Fruit fly (Drosophila melanogaster) whole organism, embryonic: ENCODE data around the gene Nepl14.

ENCODE experiments used
- Aef1 ChIP-seq: fragments of 200-800 bp; sonication (Bioruptor generic); IDR thresholded peaks from 3 replicates; pipeline ENCODE4 v1.3.6; 2022; ENCODE audit warnings: missing biosample characterization, missing genetic modification characterization
- Awh ChIP-seq: fragments of 200-800 bp; sonication (Bioruptor generic); IDR thresholded peaks from 2 replicates; pipeline ENCODE4, ENCODE4 v1.3.6; 2022; ENCODE audit warnings: missing biosample characterization, missing genetic modification characterization
- CG10274 ChIP-seq: fragments of 200-800 bp; sonication (Bioruptor generic); optimal IDR thresholded peaks from 3 replicates; lab custom pipeline; 2017; ENCODE audit warnings: missing biosample characterization, mild to moderate bottlenecking, missing genetic modification characterization
- CG10366 ChIP-seq: fragments of 200-800 bp; sonication (Bioruptor generic); IDR thresholded peaks from 2 replicates; pipeline ENCODE4 v1.3.6; 2022; ENCODE audit warnings: missing biosample characterization, missing genetic modification characterization
- CG10543 ChIP-seq: fragments of 200-800 bp; sonication (Bioruptor generic); optimal IDR thresholded peaks from 3 replicates; lab custom pipeline; 2017; ENCODE audit warnings: missing biosample characterization, mild to moderate bottlenecking, missing genetic modification characterization, moderate library complexity
- CG11247 ChIP-seq: fragments of 200-800 bp; sonication (Bioruptor generic); IDR thresholded peaks from 2 replicates; pipeline ENCODE4 v1.3.6; 2022; ENCODE audit warnings: missing biosample characterization, missing genetic modification characterization
- CG13296 ChIP-seq: fragments of 200-800 bp; sonication (Bioruptor generic); optimal IDR thresholded peaks from 3 replicates; lab custom pipeline; 2018; ENCODE audit warnings: missing biosample characterization, mild to moderate bottlenecking, missing genetic modification characterization
- CG15479 ChIP-seq: fragments of 200-800 bp; sonication (Bioruptor generic); optimal IDR thresholded peaks from 3 replicates; lab custom pipeline; 2019; ENCODE audit warnings: missing biosample characterization, mild to moderate bottlenecking, missing genetic modification characterization, moderate library complexity
- CG30403 ChIP-seq: fragments of 200-800 bp; sonication (Bioruptor generic); optimal IDR thresholded peaks from 3 replicates; lab custom pipeline; 2016; ENCODE audit warnings: missing biosample characterization, missing genetic modification characterization
- CG30431 ChIP-seq: fragments of 200-800 bp; sonication (Bioruptor generic); optimal IDR thresholded peaks from 2 replicates; lab custom pipeline; 2017; ENCODE audit warnings: missing biosample characterization, missing genetic modification characterization
- CG32532 ChIP-seq: fragments of 200-800 bp; sonication (Bioruptor generic); IDR thresholded peaks from 2 replicates; pipeline ENCODE4 v1.3.6; 2022; ENCODE audit warnings: missing biosample characterization, missing genetic modification characterization
- CG3281 ChIP-seq: fragments of 200-800 bp; sonication (Bioruptor generic); optimal IDR thresholded peaks from 3 replicates; lab custom pipeline; 2017; ENCODE audit warnings: missing biosample characterization, mild to moderate bottlenecking, missing genetic modification characterization
- CG3847 ChIP-seq: fragments of 200-800 bp; sonication (Bioruptor generic); IDR thresholded peaks from 2 replicates; pipeline ENCODE4 v1.3.6; 2022; ENCODE audit warnings: missing biosample characterization, missing genetic modification characterization
- CG4282 ChIP-seq: fragments of 200-800 bp; sonication (Bioruptor generic); optimal IDR thresholded peaks from 2 replicates; lab custom pipeline; 2016; ENCODE audit warnings: missing biosample characterization, missing genetic modification characterization
- CG4328 ChIP-seq: fragments of 200-800 bp; sonication (Bioruptor generic); optimal IDR thresholded peaks from 3 replicates; lab custom pipeline; 2017; ENCODE audit warnings: missing biosample characterization, missing genetic modification reagents, missing genetic modification characterization
- CG4404 ChIP-seq: fragments of 200-800 bp; sonication (Bioruptor generic); IDR thresholded peaks from 2 replicates; pipeline ENCODE4 v1.3.6; 2022; ENCODE audit warnings: missing biosample characterization, missing genetic modification characterization
- CG6254 ChIP-seq: fragments of 200-800 bp; sonication (Bioruptor generic); optimal IDR thresholded peaks from 3 replicates; lab custom pipeline; 2017; ENCODE audit warnings: mild to moderate bottlenecking, missing biosample characterization, missing genetic modification reagents, missing genetic modification characterization
- Chrac-16 ChIP-seq: fragments of 200-800 bp; sonication (Bioruptor generic); optimal IDR thresholded peaks from 3 replicates; lab custom pipeline; 2016; ENCODE audit warnings: missing biosample characterization, missing genetic modification characterization
- D ChIP-seq, 2 experiments: fragments of 200-800 bp in 1 of 2; fragments of >200 bp in 1 of 2; sonication (Bioruptor generic) in 1 of 2; optimal IDR thresholded peaks; 2 replicates in 1 of 2; 3 replicates in 1 of 2; lab custom pipeline; 2017; ENCODE audit warnings: mild to moderate bottlenecking in 1 of 2, missing biosample characterization in 1 of 2, missing genetic modification characterization in 1 of 2, missing genetic modification reagents in 1 of 2
- D19B ChIP-seq: fragments of 200-800 bp; sonication (Bioruptor generic); optimal IDR thresholded peaks from 2 replicates; lab custom pipeline; 2017; ENCODE audit warnings: missing biosample characterization, mild to moderate bottlenecking, missing genetic modification characterization
- Drgx ChIP-seq: fragments of 200-800 bp; sonication (Bioruptor generic); IDR thresholded peaks from 2 replicates; pipeline ENCODE4 v1.3.6; 2022; ENCODE audit warnings: missing biosample characterization, missing genetic modification characterization
- HLH4C ChIP-seq: fragments of 200-800 bp; sonication (Bioruptor generic); IDR thresholded peaks from 3 replicates; pipeline ENCODE4 v1.3.6; 2022; ENCODE audit warnings: missing biosample characterization, missing genetic modification characterization; ENCODE audit not compliant: partially characterized antibody
- HLHmδ ChIP-seq: fragments of 200-800 bp; sonication (Bioruptor generic); optimal IDR thresholded peaks from 2 replicates; lab custom pipeline; 2018; ENCODE audit warnings: missing biosample characterization, mild to moderate bottlenecking, missing genetic modification characterization, moderate library complexity
- Lhr ChIP-seq: fragments of 200-800 bp; sonication (Bioruptor generic); optimal IDR thresholded peaks from 3 replicates; lab custom pipeline; 2017; ENCODE audit warnings: mild to moderate bottlenecking, missing biosample characterization, missing genetic modification reagents, missing genetic modification characterization
- Pdp1 ChIP-seq, 2 experiments: fragments of 200-800 bp; sonication (Bioruptor generic); optimal IDR thresholded peaks; 3 replicates each; lab custom pipeline; 2016; ENCODE audit warnings: missing biosample characterization in 2 of 2, missing genetic modification characterization in 2 of 2, mild to moderate bottlenecking in 1 of 2, moderate library complexity in 1 of 2
- Rfx ChIP-seq: fragments of 200-800 bp; sonication (Bioruptor generic); IDR thresholded peaks from 2 replicates; pipeline ENCODE4 v1.3.6; 2022; ENCODE audit warnings: missing biosample characterization, missing genetic modification characterization
- Sox102F ChIP-seq: fragments of 200-800 bp; sonication (Bioruptor generic); optimal IDR thresholded peaks from 2 replicates; lab custom pipeline; 2018; ENCODE audit warnings: missing biosample characterization, mild to moderate bottlenecking, missing genetic modification characterization, moderate library complexity
- ase ChIP-seq: fragments of 200-800 bp; sonication (Bioruptor generic); IDR thresholded peaks from 3 replicates; pipeline ENCODE4 v1.3.6; 2022; ENCODE audit warnings: missing biosample characterization, missing genetic modification characterization
- ash1 ChIP-seq: fragments of 200-800 bp; sonication (Bioruptor generic); optimal IDR thresholded peaks from 2 replicates; lab custom pipeline; 2018; ENCODE audit warnings: missing biosample characterization, mild to moderate bottlenecking, missing genetic modification characterization
- caup ChIP-seq: fragments of 200-800 bp; sonication (Bioruptor generic); optimal IDR thresholded peaks from 3 replicates; lab custom pipeline; 2017; ENCODE audit warnings: missing biosample characterization, mild to moderate bottlenecking, missing genetic modification characterization, moderate library complexity; ENCODE audit not compliant: severe bottlenecking
- cg ChIP-seq: fragments of 200-800 bp; sonication (Bioruptor generic); optimal IDR thresholded peaks from 3 replicates; lab custom pipeline; 2019; ENCODE audit warnings: missing biosample characterization, mild to moderate bottlenecking, missing genetic modification characterization, moderate library complexity
- chinmo ChIP-seq: fragments of 200-800 bp; sonication (Bioruptor generic); IDR thresholded peaks from 4 replicates; pipeline ENCODE4 v1.3.6; 2022; ENCODE audit warnings: missing biosample characterization, missing genetic modification characterization; ENCODE audit not compliant: partially characterized antibody
- crol ChIP-seq: fragments of 200-800 bp; sonication (Bioruptor generic); IDR thresholded peaks from 2 replicates; pipeline ENCODE4 v1.3.6; 2022; ENCODE audit warnings: missing biosample characterization, missing genetic modification characterization
- emc ChIP-seq: fragments of 200-800 bp; sonication (Bioruptor generic); optimal IDR thresholded peaks from 2 replicates; lab custom pipeline; 2016; ENCODE audit warnings: missing biosample characterization, missing genetic modification characterization
- gcm ChIP-seq: fragments of 200-800 bp; sonication (Bioruptor generic); optimal IDR thresholded peaks from 2 replicates; lab custom pipeline; 2019; ENCODE audit warnings: missing biosample characterization, mild to moderate bottlenecking, missing genetic modification characterization, moderate library complexity
- kni ChIP-seq: fragments of 200-800 bp; sonication (Bioruptor generic); optimal IDR thresholded peaks from 3 replicates; lab custom pipeline; 2017; ENCODE audit warnings: mild to moderate bottlenecking, missing biosample characterization, missing genetic modification reagents, missing genetic modification characterization
- onecut ChIP-seq: fragments of 200-800 bp; sonication (Bioruptor generic); IDR thresholded peaks from 2 replicates; pipeline ENCODE4 v1.3.6; 2022; ENCODE audit warnings: missing biosample characterization, missing genetic modification characterization
- row ChIP-seq: fragments of 200-800 bp; sonication (Bioruptor generic); IDR thresholded peaks from 3 replicates; pipeline ENCODE4 v1.3.6; 2022; ENCODE audit warnings: missing biosample characterization, missing genetic modification characterization
- salm ChIP-seq: fragments of 200-800 bp; sonication (Bioruptor generic); optimal IDR thresholded peaks from 2 replicates; lab custom pipeline; 2018; ENCODE audit warnings: missing biosample characterization, mild to moderate bottlenecking, missing genetic modification characterization
- sc ChIP-seq, 3 experiments: fragments of >200 bp in 2 of 3; fragments of 200-800 bp in 1 of 3; sonication (Bioruptor generic) in 1 of 3; optimal IDR thresholded peaks; 2 replicates in 2 of 3; 3 replicates in 1 of 3; lab custom pipeline; 2017; ENCODE audit warnings: mild to moderate bottlenecking in 1 of 3, missing biosample characterization in 1 of 3, missing genetic modification characterization in 1 of 3, missing genetic modification reagents in 1 of 3
- sd ChIP-seq: fragments of 200-800 bp; sonication (Bioruptor generic); optimal IDR thresholded peaks from 3 replicates; lab custom pipeline; 2018; ENCODE audit warnings: missing biosample characterization, mild to moderate bottlenecking, missing genetic modification characterization, moderate library complexity
- sens ChIP-seq: fragments of 200-800 bp; sonication (Bioruptor generic); peaks from one replicate; lab custom pipeline; 2016; ENCODE audit warnings: missing biosample characterization, missing genetic modification characterization
- sug ChIP-seq: fragments of 200-800 bp; optimal IDR thresholded peaks from 2 replicates; lab custom pipeline; 2019; ENCODE audit warnings: missing biosample characterization, mild to moderate bottlenecking, missing genetic modification characterization, moderate library complexity
- tna ChIP-seq: fragments of 200-800 bp; sonication (Bioruptor generic); IDR thresholded peaks from 2 replicates; pipeline ENCODE4 v1.3.6; 2022; ENCODE audit warnings: missing biosample characterization, missing genetic modification characterization; ENCODE audit not compliant: partially characterized antibody
- twi ChIP-seq: fragments of 200-800 bp; optimal IDR thresholded peaks from 2 replicates; lab custom pipeline; 2019; ENCODE audit warnings: missing biosample characterization, mild to moderate bottlenecking, missing genetic modification characterization, moderate library complexity
- vvl ChIP-seq: fragments of 200-800 bp; sonication (Bioruptor generic); IDR thresholded peaks from 2 replicates; pipeline ENCODE4 v1.3.6; 2022; ENCODE audit warnings: missing biosample characterization, missing genetic modification characterization

Nepl14 gene

dm6 chr3R:22781412-22781811 lies 17.9 kb upstream of the Nepl14 start (continued):
- TF ChIP-seq onecut (GFP tag; lab: Robert Waterston, UW) (peak; percentile 53), CG4404 (no peak), cg (GFP tag; lab: Kevin White, UChicago) (peak; percentile 85), CG11247 (GFP tag; lab: Robert Waterston, UW) (0 out of 2 replicates have a peak, but pooled peaks have one; percentile 11)

DNA sequence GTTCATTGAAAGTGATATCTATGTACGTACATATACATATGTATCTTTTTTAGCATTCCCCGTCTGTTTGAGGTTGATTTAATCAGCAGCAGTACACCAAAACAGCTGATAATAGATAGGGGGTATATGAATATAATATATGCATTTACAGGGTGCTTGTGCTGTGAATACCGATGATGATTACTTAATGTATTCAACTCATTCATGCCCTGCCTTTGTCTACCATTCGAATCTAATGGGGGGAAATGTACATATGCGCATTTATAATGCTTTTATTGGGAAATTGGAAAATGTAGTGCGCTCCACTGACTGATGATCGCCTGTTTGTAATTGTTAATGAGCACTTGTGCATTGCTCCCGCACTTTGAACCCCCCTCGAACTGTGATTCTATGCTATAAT lies 16.6 kb upstream of the Nepl14 start:
- TF ChIP-seq CG4282 (GFP tag; lab: Kevin White, UChicago) (no peak), vvl (GFP tag; lab: Robert Waterston, UW) (peak; percentile 95), D (optimal IDR thresholded peaks at IDR 0.05; lab: Kevin White, UChicago) (no peak), D (GFP tag; optimal IDR thresholded peaks at IDR 0.05; lab: Kevin White, UChicago) (peak; percentile 28), CG15479 (no peak), D19B (GFP tag; lab: Kevin White, UChicago) (peak; percentile 5), chinmo (GFP tag; lab: Robert Waterston, UW) (0 out of 4 replicates have a peak, but pooled peaks have one; percentile 41), CG4328 (GFP tag; lab: Kevin White, UChicago) (no peak), kni (GFP tag; lab: Kevin White, UChicago) (peak; percentile 89), Lhr (GFP tag; lab: Kevin White, UChicago) (no peak), Drgx (0 out of 2 replicates have a peak, but pooled peaks have one; percentile 33), CG30431 (no peak), Pdp1 (GFP tag; optimal IDR thresholded peaks at IDR 0.05; lab: Kevin White, UChicago) (peak in 1 of 2 experiments; percentile 31), tna (no peak), CG10274 (GFP tag; lab: Kevin White, UChicago) (no peak), emc (no peak), row (GFP tag; lab: Robert Waterston, UW) (0 out of 3 replicates have a peak, but pooled peaks have one; percentile 13), Chrac-16 (no peak), ash1 (GFP tag; lab: Kevin White, UChicago) (no peak), sc (optimal IDR thresholded peaks at IDR 0.05; lab: Kevin White, UChicago) (no peak), sc (GFP tag; optimal IDR thresholded peaks at IDR 0.05; lab: Kevin White, UChicago) (no peak), CG10366 (GFP tag; lab: Robert Waterston, UW) (peak; percentile 35; the same call in 1 of the 2 replicates), CG10543 (GFP tag; lab: Kevin White, UChicago) (peak; percentile 3), twi (tag; lab: Kevin White, UChicago) (no peak), CG3847 (GFP tag; lab: Robert Waterston, UW) (no peak), caup (GFP tag; lab: Kevin White, UChicago) (peak; percentile 24), Rfx (GFP tag; lab: Robert Waterston, UW) (no peak), CG13296 (GFP tag; lab: Kevin White, UChicago) (no peak), CG3281 (no peak), sens (GFP tag; lab: Kevin White, UChicago) (peak; percentile 55), sug (peak; percentile 44), CG30403 (GFP tag; lab: Kevin White, UChicago) (no peak), HLH4C (no peak), Awh (0 out of 2 replicates have a peak, but pooled peaks have one; percentile 37), CG6254 (GFP tag; lab: Kevin White, UChicago) (peak; percentile 73), crol (0 out of 2 replicates have a peak, but pooled peaks have one; percentile 22), Aef1 (no peak), CG11247 (GFP tag; lab: Robert Waterston, UW) (no peak), Sox102F (no peak), sd (tag; lab: Kevin White, UChicago) (peak; percentile 33), ase (GFP tag; lab: Robert Waterston, UW) (no peak), gcm (GFP tag; lab: Kevin White, UChicago) (peak; percentile 35), HLHmδ (GFP tag; lab: Kevin White, UChicago) (peak; percentile 34), CG32532 (GFP tag; lab: Robert Waterston, UW) (0 out of 2 replicates have a peak, but pooled peaks have one; percentile 28), salm (tag; lab: Kevin White, UChicago) (peak; percentile 18)
